Fruit fly (Drosophila melanogaster): ENCODE measurements around the gene NUCB1.
A peak's percentile ranks its signal among the peaks of the same experiment; 100 is the strongest.

Gene NUCB1

DNA sequence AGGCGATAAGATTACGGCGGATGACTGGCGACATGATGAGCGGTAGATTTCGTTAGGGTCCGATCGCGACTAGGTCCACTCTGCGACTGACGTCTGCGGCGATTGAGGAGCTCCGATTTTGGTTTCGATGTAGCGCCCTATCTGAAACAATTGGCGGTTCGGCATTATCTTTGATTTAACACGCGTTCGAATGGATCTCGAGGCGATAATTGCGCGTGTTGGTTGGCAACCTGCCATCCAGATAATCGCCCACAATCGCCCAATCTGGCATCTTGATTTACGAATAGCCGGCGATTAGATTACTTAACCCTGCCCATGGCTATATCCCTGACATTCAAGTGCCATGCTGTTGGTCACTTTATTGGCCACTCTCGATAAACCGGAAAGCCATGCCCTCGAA lies 47.8 kb downstream of the NUCB1 start (continued):
- TF ChIP-seq ro (GFP tag; IDR thresholded peaks at IDR 0.05) (no peak), corto (GFP tag; optimal IDR thresholded peaks at IDR 0.05) (no peak), sug (tag; optimal IDR thresholded peaks at IDR 0.05) (peak; percentile 97), ftz-f1 (GFP tag; optimal IDR thresholded peaks at IDR 0.05) (peak; percentile 56)

DNA sequence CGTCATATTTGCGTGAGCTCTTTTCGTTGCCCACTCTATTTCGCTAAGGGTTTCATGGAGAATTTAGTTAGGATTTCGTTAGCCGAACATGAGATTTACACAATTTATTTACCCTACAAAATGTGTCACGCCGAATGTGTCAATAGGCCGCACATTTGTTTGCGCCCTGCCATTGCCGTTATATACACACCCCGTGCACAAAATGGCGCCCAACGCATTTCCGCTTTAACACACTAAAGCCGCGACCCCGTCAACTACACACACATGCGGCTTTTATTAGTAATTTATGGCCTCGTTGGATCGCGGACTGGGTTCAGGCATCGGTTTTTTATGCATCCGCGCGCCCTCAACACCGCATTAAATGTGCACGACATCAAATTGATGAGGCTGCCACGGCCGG lies 51.6 kb downstream of the NUCB1 start, which contains the start of gene Adgf-B:
Gene Adgf-B (minus strand): TSS at position 101 of the 400 bp plus-strand sequence.
- TF ChIP-seq CG2116 (GFP tag; optimal IDR thresholded peaks at IDR 0.05) (no peak), CG18011 (GFP tag; optimal IDR thresholded peaks at IDR 0.05) (no peak), NK7.1 (GFP tag; optimal IDR thresholded peaks at IDR 0.05) (no peak), Med (GFP tag) (peak; percentile 44), Ets97D (GFP tag; optimal IDR thresholded peaks at IDR 0.05) (peak; percentile 16), Deaf1 (tag; optimal IDR thresholded peaks at IDR 0.05) (no peak), slp2 (GFP tag; optimal IDR thresholded peaks at IDR 0.05) (no peak), CG15073 (GFP tag; optimal IDR thresholded peaks at IDR 0.05) (no peak), phol (tag; optimal IDR thresholded peaks at IDR 0.05) (peak; percentile 42), sob (GFP tag; IDR thresholded peaks at IDR 0.05) (no peak)

All from whole organism, embryonic.